Worm (Caenorhabditis elegans) whole organism, young adult: ENCODE data around the gene crb-3.

Experiments used
- B0261.1 ChIP-seq: sonication (generic microtip); optimal IDR thresholded peaks from 2 replicates; lab custom pipeline; 2016; ENCODE audit warnings: mild to moderate bottlenecking, missing genetic modification characterization, moderate library complexity, missing compliant biosample characterization
- C06A6.2 ChIP-seq: fragments of 200-800 bp; sonication (Bioruptor generic); conservative IDR thresholded peaks from 2 replicates; pipeline ENCODE4 v1.3.6; 2022; ENCODE audit warnings: missing genetic modification characterization, missing compliant biosample characterization
- C17E4.6 ChIP-seq: fragments of 200-800 bp; sonication (Bioruptor generic); IDR thresholded peaks from 2 replicates; pipeline ENCODE4 v1.3.6; 2022; ENCODE audit warnings: missing genetic modification reagents, missing genetic modification characterization, missing compliant biosample characterization
- F10E7.11 ChIP-seq: sonication (generic microtip); optimal IDR thresholded peaks from 2 replicates; lab custom pipeline; 2017; ENCODE audit warnings: mild to moderate bottlenecking, missing genetic modification characterization, moderate library complexity, missing compliant biosample characterization
- F37B4.10 ChIP-seq: fragments of 200-800 bp; sonication (Bioruptor generic); IDR thresholded peaks from 2 replicates; pipeline ENCODE4 v1.3.6; 2022; ENCODE audit warnings: missing genetic modification characterization, missing compliant biosample characterization
- F52B5.7 ChIP-seq: sonication (generic microtip); optimal IDR thresholded peaks from 2 replicates; lab custom pipeline; 2016; ENCODE audit warnings: mild to moderate bottlenecking, missing genetic modification characterization, missing compliant biosample characterization
- F55B11.4 ChIP-seq: sonication (generic microtip); optimal IDR thresholded peaks from 2 replicates; lab custom pipeline; 2016; ENCODE audit warnings: missing compliant biosample characterization, missing genetic modification characterization, borderline replicate concordance; ENCODE audit not compliant: insufficient read depth
- F57C9.4 ChIP-seq: sonication (generic microtip); optimal IDR thresholded peaks from 2 replicates; lab custom pipeline; 2017; ENCODE audit warnings: mild to moderate bottlenecking, missing genetic modification characterization, missing compliant biosample characterization
- Y53F4B.3 ChIP-seq: fragments of 200-800 bp; sonication (Bioruptor generic); IDR thresholded peaks from 2 replicates; pipeline ENCODE4 v1.3.6; 2022; ENCODE audit warnings: missing genetic modification reagents, missing genetic modification characterization, missing compliant biosample characterization
- Y95B8A.8 ChIP-seq: fragments of 200-800 bp; sonication (Bioruptor generic); IDR thresholded peaks from 2 replicates; pipeline ENCODE4 v1.3.6; 2022; ENCODE audit warnings: missing genetic modification reagents, missing genetic modification characterization, missing compliant biosample characterization
- ZK185.1 ChIP-seq: sonication (generic microtip); optimal IDR thresholded peaks from 2 replicates; lab custom pipeline; 2016; ENCODE audit warnings: mild to moderate bottlenecking, missing genetic modification characterization, missing compliant biosample characterization; ENCODE audit not compliant: poor library complexity, severe bottlenecking
- akir-1 ChIP-seq: fragments of 200-800 bp; sonication (Bioruptor generic); optimal IDR thresholded peaks from 2 replicates; lab custom pipeline; 2018; ENCODE audit warnings: mild to moderate bottlenecking, missing genetic modification characterization, moderate library complexity, missing compliant biosample characterization
- attf-3 ChIP-seq: fragments of 200-800 bp; sonication (Bioruptor generic); conservative IDR thresholded peaks from 2 replicates; pipeline ENCODE4 v1.3.6; 2022; ENCODE audit warnings: missing genetic modification reagents, missing genetic modification characterization, missing compliant biosample characterization
- attf-6 ChIP-seq: fragments of 200-800 bp; sonication (Bioruptor generic); IDR thresholded peaks from 2 replicates; pipeline ENCODE4 v1.3.6; 2022; ENCODE audit warnings: missing genetic modification reagents, missing genetic modification characterization, missing compliant biosample characterization
- ccch-3 ChIP-seq: fragments of 200-800 bp; sonication (Bioruptor generic); optimal IDR thresholded peaks from 2 replicates; lab custom pipeline; 2018; ENCODE audit warnings: mild to moderate bottlenecking, missing genetic modification characterization, missing compliant biosample characterization
- cebp-2 ChIP-seq: fragments of 200-800 bp; sonication (Bioruptor generic); IDR thresholded peaks from 2 replicates; pipeline ENCODE4 v1.3.6; 2022; ENCODE audit warnings: missing genetic modification characterization, missing compliant biosample characterization
- dpl-1 ChIP-seq: fragments of 150-350 bp; optimal IDR thresholded peaks from 2 replicates; lab custom pipeline; 2014; ENCODE audit warnings: missing biosample characterization, missing genetic modification reagents, missing genetic modification characterization
- ekl-4 ChIP-seq: fragments of 200-800 bp; sonication (Bioruptor generic); IDR thresholded peaks from 2 replicates; pipeline ENCODE4 v1.3.6; 2022; ENCODE audit warnings: missing genetic modification reagents, missing genetic modification characterization, missing compliant biosample characterization
- lin-26 ChIP-seq: fragments of 200-800 bp; sonication (Bioruptor generic); IDR thresholded peaks from 2 replicates; pipeline ENCODE4 v1.3.6; 2022; ENCODE audit warnings: missing genetic modification reagents, missing genetic modification characterization, missing compliant biosample characterization
- lin-35 ChIP-seq, 3 experiments: fragments of 150-350 bp in 2 of 3; sonication (generic microtip) in 1 of 3; optimal IDR thresholded peaks; 2 replicates each; lab custom pipeline; 2014 to 2018; ENCODE audit warnings: missing biosample characterization in 3 of 3, missing genetic modification characterization in 3 of 3, missing genetic modification reagents in 3 of 3
- lin-40 ChIP-seq: sonication (generic microtip); optimal IDR thresholded peaks from 2 replicates; lab custom pipeline; 2016; ENCODE audit warnings: missing genetic modification characterization, mild to moderate bottlenecking, missing compliant biosample characterization, missing genotype, missing genetic modification reagents
- lin-54 ChIP-seq: fragments of 200-800 bp; sonication (Bioruptor generic); optimal IDR thresholded peaks from 2 replicates; lab custom pipeline; 2018; ENCODE audit warnings: mild to moderate bottlenecking, missing genetic modification characterization, missing compliant biosample characterization
- madf-3 ChIP-seq: fragments of 200-800 bp; sonication (Bioruptor generic); IDR thresholded peaks from 2 replicates; pipeline ENCODE4 v1.3.6; 2022; ENCODE audit warnings: missing genetic modification reagents, missing genetic modification characterization, missing compliant biosample characterization
- madf-6 ChIP-seq: fragments of 200-800 bp; sonication (Bioruptor generic); IDR thresholded peaks from 2 replicates; pipeline ENCODE4 v1.3.6; 2022; ENCODE audit warnings: missing genetic modification reagents, missing genetic modification characterization, missing compliant biosample characterization
- madf-8 ChIP-seq: fragments of 200-800 bp; sonication (Bioruptor generic); conservative IDR thresholded peaks from 2 replicates; pipeline ENCODE4 v1.3.6; 2022; ENCODE audit warnings: missing genetic modification reagents, missing genetic modification characterization, missing compliant biosample characterization
- nfyb-1 ChIP-seq: fragments of 200-800 bp; sonication (Bioruptor generic); IDR thresholded peaks from 2 replicates; pipeline ENCODE4 v1.3.6; 2022; ENCODE audit warnings: missing genetic modification reagents, missing genetic modification characterization, missing compliant biosample characterization
- pbrm-1 ChIP-seq: fragments of 200-800 bp; sonication (Bioruptor generic); IDR thresholded peaks from 2 replicates; pipeline ENCODE4 v1.3.6; 2022; ENCODE audit warnings: missing genetic modification reagents, missing genetic modification characterization, missing compliant biosample characterization
- rpc-1 ChIP-seq, 2 experiments: fragments of 150-350 bp in 1 of 2; sonication (generic microtip) in 1 of 2; optimal IDR thresholded peaks; 2 replicates each; lab custom pipeline; 2014 to 2018; ENCODE audit warnings: missing biosample characterization in 1 of 2, missing genetic modification characterization in 1 of 2, missing genetic modification reagents in 1 of 2, missing genotype in 1 of 2
- sea-2 ChIP-seq: fragments of 200-800 bp; sonication (Bioruptor generic); IDR thresholded peaks from 2 replicates; pipeline ENCODE4 v1.3.6; 2022; ENCODE audit warnings: missing genetic modification characterization, missing compliant biosample characterization
- snpc-1.1 ChIP-seq: sonication (generic microtip); optimal IDR thresholded peaks from 2 replicates; lab custom pipeline; 2017; ENCODE audit warnings: missing genetic modification characterization, mild to moderate bottlenecking, missing compliant biosample characterization, antibody characterized with exemption, moderate library complexity, missing genotype, missing genetic modification reagents; ENCODE audit not compliant: insufficient read depth
- snpc-1.3 ChIP-seq: sonication (generic microtip); optimal IDR thresholded peaks from 2 replicates; lab custom pipeline; 2017; ENCODE audit warnings: missing genetic modification characterization, mild to moderate bottlenecking, missing compliant biosample characterization, antibody characterized with exemption, moderate library complexity, missing genotype, missing genetic modification reagents; ENCODE audit not compliant: insufficient read depth
- snpc-3.4 ChIP-seq: sonication (generic microtip); optimal IDR thresholded peaks from 2 replicates; lab custom pipeline; 2017; ENCODE audit warnings: missing genetic modification characterization, mild to moderate bottlenecking, missing compliant biosample characterization, antibody characterized with exemption, moderate library complexity, missing genotype, missing genetic modification reagents
- snpc-4 ChIP-seq, 5 experiments: fragments of 150-350 bp in 1 of 5; sonication (generic microtip) in 4 of 5; optimal IDR thresholded peaks; 2 replicates each; lab custom pipeline; 2014 to 2018; ENCODE audit warnings: missing genetic modification characterization in 5 of 5, missing biosample characterization in 3 of 5, antibody characterized with exemption in 2 of 5, mild to moderate bottlenecking in 2 of 5, missing compliant biosample characterization in 2 of 5, missing genotype in 2 of 5, moderate library complexity in 2 of 5, missing genetic modification reagents in 1 of 5
- sptf-2 ChIP-seq: fragments of 200-800 bp; sonication (Bioruptor generic); optimal IDR thresholded peaks from 2 replicates; lab custom pipeline; 2018; ENCODE audit warnings: mild to moderate bottlenecking, missing genetic modification characterization, missing compliant biosample characterization
- ztf-26 ChIP-seq: sonication (generic microtip); optimal IDR thresholded peaks from 2 replicates; lab custom pipeline; 2017; ENCODE audit warnings: missing genetic modification characterization, missing compliant biosample characterization
- ztf-28 ChIP-seq: fragments of 200-800 bp; sonication (Bioruptor generic); IDR thresholded peaks from 2 replicates; pipeline ENCODE4 v1.3.6; 2022; ENCODE audit warnings: missing genetic modification reagents, missing genetic modification characterization, missing compliant biosample characterization

Gene crb-3

ce11 chrX:9225273-9225672 is 21.7 kb downstream of the crb-3 start (continued):
- TF ChIP-seq snpc-3.4 (tag; lab: Kevin White, UChicago) (no peak), pbrm-1 (peak; percentile 38; the same call in 1 of the 2 replicates), sea-2 (GFP tag; lab: Robert Waterston, UW) (no peak), F55B11.4 (tag; lab: Kevin White, UChicago) (no peak)

- TF ChIP-seq lin-54 (GFP tag; lab: Kevin White, UChicago) (no peak), madf-8 (GFP tag; lab: Robert Waterston, UW) (no peak), snpc-4 (GFP tag; optimal IDR thresholded peaks at IDR 0.05; lab: Kevin White, UChicago) (no peak), snpc-4 (tag; optimal IDR thresholded peaks at IDR 0.05; lab: Kevin White, UChicago) (no peak), Y53F4B.3 (no peak)
- TF ChIP-seq, all 124 proteins: peak for 0
Observed at ce11 chrX:9226904-9227303, 23.3 kb downstream of the crb-3 start.

- no peak for TF ChIP-seq ztf-26 (tag; lab: Kevin White, UChicago)
- no peak for TF ChIP-seq lin-35 (GFP tag; optimal IDR thresholded peaks at IDR 0.05; lab: Kevin White, UChicago)
- no peak for TF ChIP-seq ccch-3 (GFP tag; lab: Kevin White, UChicago)
- TF ChIP-seq ZK185.1 (tag; lab: Kevin White, UChicago), result no peak
- TF ChIP-seq B0261.1 (tag; lab: Kevin White, UChicago), result no peak
- no peak for TF ChIP-seq C06A6.2
- no peak for TF ChIP-seq F37B4.10
- no peak for TF ChIP-seq snpc-1.3 (tag; lab: Kevin White, UChicago)
- no peak for TF ChIP-seq F52B5.7 (tag; lab: Kevin White, UChicago)
- TF ChIP-seq akir-1 (GFP tag; lab: Kevin White, UChicago), result no peak
- TF ChIP-seq lin-40, result no peak
- no peak for TF ChIP-seq F10E7.11 (tag; lab: Kevin White, UChicago)
- TF ChIP-seq attf-3 (GFP tag; lab: Robert Waterston, UW), result no peak
- TF ChIP-seq, all 124 proteins: peak for 0
Observed at ce11 chrX:9228441-9228840, 24.9 kb downstream of the crb-3 start.

ce11 chrX:9230322-9230721 is 26.8 kb downstream of the crb-3 start:
- TF ChIP-seq sptf-2 (GFP tag; lab: Kevin White, UChicago), result no peak
- no peak for TF ChIP-seq dpl-1 (GFP tag; lab: Kevin White, UChicago)
- TF ChIP-seq lin-26 (GFP tag; lab: Robert Waterston, UW), result no peak
- no peak for TF ChIP-seq madf-6
- TF ChIP-seq Y95B8A.8 (GFP tag; lab: Robert Waterston, UW), result no peak
- no peak for TF ChIP-seq snpc-1.3 (tag; lab: Kevin White, UChicago)
- no peak for TF ChIP-seq nfyb-1
- no peak for TF ChIP-seq lin-54 (GFP tag; lab: Kevin White, UChicago)
- no peak for TF ChIP-seq cebp-2 (GFP tag; lab: Robert Waterston, UW)
- no peak for TF ChIP-seq rpc-1 (optimal IDR thresholded peaks at IDR 0.05; lab: Kevin White, UChicago)
- no peak for TF ChIP-seq rpc-1 (tag; optimal IDR thresholded peaks at IDR 0.05; lab: Kevin White, UChicago)
- no peak for TF ChIP-seq C17E4.6 (GFP tag; lab: Robert Waterston, UW)
- no peak for TF ChIP-seq snpc-1.1 (tag; lab: Kevin White, UChicago)
- no peak for TF ChIP-seq attf-3 (GFP tag; lab: Robert Waterston, UW)
- no peak for TF ChIP-seq F57C9.4 (tag; lab: Kevin White, UChicago)
- no peak for TF ChIP-seq akir-1 (GFP tag; lab: Kevin White, UChicago)
- TF ChIP-seq ccch-3 (GFP tag; lab: Kevin White, UChicago), result no peak
- no peak for TF ChIP-seq madf-3 (GFP tag; lab: Robert Waterston, UW)
- no peak for TF ChIP-seq attf-6 (GFP tag; lab: Robert Waterston, UW)
- TF ChIP-seq ekl-4 (GFP tag; lab: Robert Waterston, UW), result no peak
- TF ChIP-seq ztf-28 (GFP tag; lab: Robert Waterston, UW), result no peak
